Worm (Caenorhabditis elegans): Measurements from ENCODE around the gene W06D11.2.

The W06D11.2 gene

ce11 chrX:12273870-12274269 lies 22.7 kb downstream of the W06D11.2 start, which contains the start of gene H19J13.2:
Gene H19J13.2 (minus strand): TSS chrX:12273970.
- TF ChIP-seq ztf-11 (tag; optimal IDR thresholded peaks at IDR 0.05): no peak
- TF ChIP-seq snpc-4 (tag; optimal IDR thresholded peaks at IDR 0.05): no peak
- no peak for TF ChIP-seq unc-39 (tag; optimal IDR thresholded peaks at IDR 0.05)
- TF ChIP-seq lin-11 (tag; optimal IDR thresholded peaks at IDR 0.05): no peak
- no peak for TF ChIP-seq fos-1 (tag; optimal IDR thresholded peaks at IDR 0.05)
- no peak for TF ChIP-seq R02D3.7 (tag; optimal IDR thresholded peaks at IDR 0.05)
- no peak for TF ChIP-seq Y55F3AM.14 (GFP tag; optimal IDR thresholded peaks at IDR 0.05)
- no peak for TF ChIP-seq nhr-10 (tag; optimal IDR thresholded peaks at IDR 0.05)
- TF ChIP-seq mdl-1 (tag; optimal IDR thresholded peaks at IDR 0.05): no peak
- TF ChIP-seq ztf-4 (tag; optimal IDR thresholded peaks at IDR 0.05): no peak
- no peak for TF ChIP-seq zag-1 (tag; optimal IDR thresholded peaks at IDR 0.05)
- TF ChIP-seq skn-1 (tag; optimal IDR thresholded peaks at IDR 0.05): no peak
- TF ChIP-seq ama-1 (optimal IDR thresholded peaks at IDR 0.05): no peak
- no peak for TF ChIP-seq nhr-6 (tag; optimal IDR thresholded peaks at IDR 0.05)

ce11 chrX:12270841-12271240 lies 25.7 kb downstream of the W06D11.2 start, which contains the start of gene otpl-8:
Gene otpl-8 (minus strand): TSS chrX:12270941.
- TF ChIP-seq ama-1 (optimal IDR thresholded peaks at IDR 0.05): no peak
- no peak for TF ChIP-seq peb-1 (tag; optimal IDR thresholded peaks at IDR 0.05)
- no peak for TF ChIP-seq mab-5 (tag; optimal IDR thresholded peaks at IDR 0.05)
- no peak for TF ChIP-seq mdl-1 (tag; optimal IDR thresholded peaks at IDR 0.05)
- TF ChIP-seq ZK546.5 (tag; optimal IDR thresholded peaks at IDR 0.05): no peak
- no peak for TF ChIP-seq elt-1 (tag; optimal IDR thresholded peaks at IDR 0.05)
- TF ChIP-seq nhr-10 (tag; optimal IDR thresholded peaks at IDR 0.05): no peak
- TF ChIP-seq ztf-4 (tag; optimal IDR thresholded peaks at IDR 0.05): no peak
- TF ChIP-seq nhr-237 (tag; optimal IDR thresholded peaks at IDR 0.05): no peak
- TF ChIP-seq blmp-1 (tag; optimal IDR thresholded peaks at IDR 0.05; ENCODE audit: insufficient read depth): no peak
- TF ChIP-seq C34F6.9 (tag; optimal IDR thresholded peaks at IDR 0.05): no peak
- TF ChIP-seq sma-9 (GFP tag; optimal IDR thresholded peaks at IDR 0.05): no peak
- TF ChIP-seq sma-9 (tag; optimal IDR thresholded peaks at IDR 0.05): no peak
- TF ChIP-seq skn-1 (tag; optimal IDR thresholded peaks at IDR 0.05): no peak
- TF ChIP-seq ceh-82 (tag; optimal IDR thresholded peaks at IDR 0.05): no peak
- no peak for TF ChIP-seq sma-3 (GFP tag; optimal IDR thresholded peaks at IDR 0.05)
- TF ChIP-seq sem-4 (tag; optimal IDR thresholded peaks at IDR 0.05): no peak
- no peak for TF ChIP-seq crh-2 (tag; optimal IDR thresholded peaks at IDR 0.05)
- no peak for TF ChIP-seq lin-11 (tag; optimal IDR thresholded peaks at IDR 0.05)
- TF ChIP-seq alr-1 (tag; optimal IDR thresholded peaks at IDR 0.05): no peak

ce11 chrX:12260381-12260931 lies 36.1 kb downstream of the W06D11.2 start, which contains the start of gene E01G6.1:
Gene E01G6.1 (plus strand): TSS chrX:12260881.
- TF ChIP-seq snpc-4 (tag; optimal IDR thresholded peaks at IDR 0.05) (no peak), unc-39 (tag; optimal IDR thresholded peaks at IDR 0.05) (no peak)

ce11 chrX:12256594-12257048 lies 39.9 kb downstream of the W06D11.2 start, which contains the start of gene E01G6.2:
Gene E01G6.2 (plus strand): TSS chrX:12256644.
- TF ChIP-seq nhr-12 (tag; optimal IDR thresholded peaks at IDR 0.05) (no peak), nhr-129 (tag; optimal IDR thresholded peaks at IDR 0.05) (no peak), ceh-82 (tag; optimal IDR thresholded peaks at IDR 0.05) (no peak), ztf-1 (GFP tag; conservative IDR thresholded peaks at IDR 0.05) (no peak), alr-1 (tag; optimal IDR thresholded peaks at IDR 0.05) (no peak), blmp-1 (tag; optimal IDR thresholded peaks at IDR 0.05; ENCODE audit: insufficient read depth) (no peak), mdl-1 (tag; optimal IDR thresholded peaks at IDR 0.05) (no peak), sem-4 (tag; optimal IDR thresholded peaks at IDR 0.05) (no peak), unc-39 (tag; optimal IDR thresholded peaks at IDR 0.05) (no peak), nhr-11 (tag; optimal IDR thresholded peaks at IDR 0.05) (no peak), zag-1 (tag; optimal IDR thresholded peaks at IDR 0.05) (no peak), lin-13 (GFP tag; optimal IDR thresholded peaks at IDR 0.05) (no peak), lsy-2 (tag; optimal IDR thresholded peaks at IDR 0.05) (no peak), unc-55 (GFP tag; optimal IDR thresholded peaks at IDR 0.05) (no peak), ama-1 (optimal IDR thresholded peaks at IDR 0.05) (no peak), lin-39 (tag; optimal IDR thresholded peaks at IDR 0.05) (no peak)
